Worm (Caenorhabditis elegans) whole organism, L4 larva: ENCODE measurements around the gene Y48A6C.4.
A peak's percentile ranks its signal among the peaks of the same experiment; 100 is the strongest.

ENCODE experiments used
- D1046.2 ChIP-seq: fragments of 200-800 bp; sonication (Bioruptor generic); IDR thresholded peaks from 2 replicates; pipeline ENCODE4 v1.3.6; 2022; ENCODE audit warnings: missing genetic modification characterization, missing compliant biosample characterization
- F10B5.3 ChIP-seq: sonication (generic microtip); optimal IDR thresholded peaks from 2 replicates; lab custom pipeline; 2016; ENCODE audit warnings: mild to moderate bottlenecking, missing genetic modification characterization, missing compliant biosample characterization
- F37D6.2 ChIP-seq: sonication (generic microtip); optimal IDR thresholded peaks from 2 replicates; lab custom pipeline; 2016; ENCODE audit warnings: mild to moderate bottlenecking, missing genetic modification characterization, missing compliant biosample characterization
- F49E8.2 ChIP-seq: sonication (generic microtip); optimal IDR thresholded peaks from 2 replicates; lab custom pipeline; 2016; ENCODE audit warnings: missing compliant biosample characterization, mild to moderate bottlenecking, missing genetic modification characterization, borderline replicate concordance
- R02D3.7 ChIP-seq: fragments of 150-350 bp; sonication (generic microtip); optimal IDR thresholded peaks from 3 replicates; lab custom pipeline; 2014; ENCODE audit warnings: missing biosample characterization, missing genetic modification characterization
- T20F7.1 ChIP-seq: fragments of 200-800 bp; sonication (Bioruptor generic); optimal IDR thresholded peaks from 2 replicates; lab custom pipeline; 2018; ENCODE audit warnings: mild to moderate bottlenecking, missing genetic modification characterization, missing compliant biosample characterization
- T26A8.4 ChIP-seq: fragments of 200-800 bp; sonication (Bioruptor generic); IDR thresholded peaks from 2 replicates; pipeline ENCODE4 v1.3.6; 2022; ENCODE audit warnings: missing genetic modification characterization, missing compliant biosample characterization
- Y105C5A.15 ChIP-seq: fragments of 200-800 bp; sonication (Bioruptor generic); IDR thresholded peaks from 2 replicates; pipeline ENCODE4 v1.3.6; 2022; ENCODE audit warnings: missing genetic modification characterization, missing compliant biosample characterization
- Y48G9A.11 ChIP-seq: fragments of 200-800 bp; sonication (Bioruptor generic); IDR thresholded peaks from 2 replicates; pipeline ENCODE4 v1.3.6; 2022; ENCODE audit warnings: missing genetic modification reagents, missing genetic modification characterization, missing compliant biosample characterization
- ZK546.5 ChIP-seq, 2 experiments: sonication (generic microtip); optimal IDR thresholded peaks; 2 replicates each; lab custom pipeline; 2017; ENCODE audit warnings: missing biosample characterization in 2 of 2, missing genetic modification characterization in 2 of 2
- ceh-20 ChIP-seq: fragments of 200-800 bp; sonication (Bioruptor generic); IDR thresholded peaks from 2 replicates; pipeline ENCODE4 v1.3.6; 2022; ENCODE audit warnings: missing genetic modification reagents, missing genetic modification characterization, missing compliant biosample characterization
- ceh-28 ChIP-seq: fragments of 150-350 bp; optimal IDR thresholded peaks from 2 replicates; lab custom pipeline; 2014; ENCODE audit warnings: missing biosample characterization, missing genetic modification reagents, missing genetic modification characterization
- ceh-44 ChIP-seq: fragments of 200-800 bp; sonication (Bioruptor generic); IDR thresholded peaks from 2 replicates; pipeline ENCODE4 v1.3.6; 2022; ENCODE audit warnings: missing genetic modification reagents, missing genetic modification characterization, missing compliant biosample characterization
- ceh-82 ChIP-seq: sonication (generic microtip); optimal IDR thresholded peaks from 2 replicates; lab custom pipeline; 2017; ENCODE audit warnings: missing biosample characterization, missing genetic modification characterization
- ctbp-1 ChIP-seq: fragments of 200-800 bp; sonication (Bioruptor generic); IDR thresholded peaks from 2 replicates; pipeline ENCODE4 v1.3.6; 2022; ENCODE audit warnings: missing genetic modification reagents, missing genetic modification characterization, missing compliant biosample characterization
- dmd-6 ChIP-seq: fragments of 200-800 bp; sonication (Bioruptor generic); IDR thresholded peaks from 2 replicates; pipeline ENCODE4 v1.3.6; 2022; ENCODE audit warnings: missing genetic modification reagents, missing genetic modification characterization, missing compliant biosample characterization
- dpl-1 ChIP-seq: fragments of 150-350 bp; optimal IDR thresholded peaks from 2 replicates; lab custom pipeline; 2014; ENCODE audit warnings: missing biosample characterization, missing genetic modification reagents, missing genetic modification characterization
- duxl-1 ChIP-seq: sonication (generic microtip); optimal IDR thresholded peaks from 2 replicates; lab custom pipeline; 2016; ENCODE audit warnings: mild to moderate bottlenecking, missing genetic modification characterization, moderate library complexity, missing compliant biosample characterization; ENCODE audit not compliant: poor library complexity
- dve-1 ChIP-seq: sonication (generic microtip); optimal IDR thresholded peaks from 2 replicates; lab custom pipeline; 2017; ENCODE audit warnings: antibody characterized with exemption, mild to moderate bottlenecking, missing genetic modification characterization, missing compliant biosample characterization; ENCODE audit not compliant: insufficient read depth
- egl-43 ChIP-seq: fragments of 200-800 bp; sonication (Bioruptor generic); IDR thresholded peaks from 2 replicates; pipeline ENCODE4 v1.3.6; 2022; ENCODE audit warnings: missing genetic modification reagents, missing genetic modification characterization, missing compliant biosample characterization
- fos-1 ChIP-seq: fragments of 150-350 bp; optimal IDR thresholded peaks from 2 replicates; lab custom pipeline; 2014; ENCODE audit warnings: missing biosample characterization, missing genetic modification characterization
- hif-1 ChIP-seq, 2 experiments: sonication (generic microtip); optimal IDR thresholded peaks; 2 replicates each; lab custom pipeline; 2016 to 2017; ENCODE audit warnings: missing compliant biosample characterization in 2 of 2, missing genetic modification characterization in 2 of 2, missing genetic modification reagents in 2 of 2, missing genotype in 2 of 2, mild to moderate bottlenecking in 1 of 2
- hlh-30 ChIP-seq: sonication (generic microtip); optimal IDR thresholded peaks from 2 replicates; lab custom pipeline; 2017; ENCODE audit warnings: antibody characterized with exemption, mild to moderate bottlenecking, missing genetic modification characterization, missing compliant biosample characterization; ENCODE audit not compliant: insufficient read depth
- hmg-1.1 ChIP-seq: fragments of 200-800 bp; sonication (Bioruptor generic); IDR thresholded peaks from 2 replicates; pipeline ENCODE4 v1.3.6; 2022; ENCODE audit warnings: missing genetic modification reagents, missing genetic modification characterization, missing compliant biosample characterization
- jun-1 ChIP-seq: fragments of 150-350 bp; optimal IDR thresholded peaks from 2 replicates; lab custom pipeline; 2014; ENCODE audit warnings: missing biosample characterization, missing genetic modification reagents, missing genetic modification characterization
- lin-13 ChIP-seq: fragments of 150-350 bp; optimal IDR thresholded peaks from 2 replicates; lab custom pipeline; 2014; ENCODE audit warnings: missing biosample characterization, missing genetic modification reagents, missing genetic modification characterization
- lin-15B ChIP-seq: fragments of 150-350 bp; sonication (generic microtip); optimal IDR thresholded peaks from 3 replicates; lab custom pipeline; 2014; ENCODE audit warnings: missing biosample characterization, missing genetic modification characterization
- lsy-2 ChIP-seq, 2 experiments: fragments of 150-350 bp in 1 of 2; sonication (generic microtip) in 1 of 2; optimal IDR thresholded peaks; 2 replicates each; lab custom pipeline; 2014 to 2017; ENCODE audit warnings: missing biosample characterization in 2 of 2, missing genetic modification characterization in 2 of 2
- madf-5 ChIP-seq, 2 experiments: fragments of 200-800 bp; sonication (Bioruptor generic); IDR thresholded peaks; 2 replicates each; pipeline ENCODE4 v1.3.6; 2022; ENCODE audit warnings: missing compliant biosample characterization in 2 of 2, missing genetic modification characterization in 2 of 2
- mdl-1 ChIP-seq, 2 experiments: fragments of 150-350 bp in 1 of 2; sonication (generic microtip) in 1 of 2; optimal IDR thresholded peaks; 2 replicates each; lab custom pipeline; 2014 to 2017; ENCODE audit warnings: missing biosample characterization in 2 of 2, missing genetic modification characterization in 2 of 2
- mep-1 ChIP-seq: fragments of 150-350 bp; sonication (generic microtip); optimal IDR thresholded peaks from 3 replicates; lab custom pipeline; 2014; ENCODE audit warnings: missing biosample characterization, missing genetic modification characterization
- mes-2 ChIP-seq: sonication (generic microtip); optimal IDR thresholded peaks from 2 replicates; lab custom pipeline; 2016; ENCODE audit warnings: missing genotype, mild to moderate bottlenecking, missing genetic modification characterization, missing compliant biosample characterization; ENCODE audit not compliant: poor library complexity, severe bottlenecking
- nhr-102 ChIP-seq: sonication (generic microtip); optimal IDR thresholded peaks from 2 replicates; lab custom pipeline; 2016; ENCODE audit warnings: mild to moderate bottlenecking, missing genetic modification characterization, moderate library complexity, missing compliant biosample characterization
- nhr-11 ChIP-seq: fragments of 150-350 bp; optimal IDR thresholded peaks from 2 replicates; lab custom pipeline; 2014; ENCODE audit warnings: missing biosample characterization, missing genetic modification characterization
- nhr-111 ChIP-seq: fragments of 200-800 bp; sonication (Bioruptor generic); optimal IDR thresholded peaks from 2 replicates; lab custom pipeline; 2018; ENCODE audit warnings: mild to moderate bottlenecking, missing genetic modification characterization, missing compliant biosample characterization
- nhr-48 ChIP-seq: sonication (generic microtip); optimal IDR thresholded peaks from 2 replicates; lab custom pipeline; 2016; ENCODE audit warnings: mild to moderate bottlenecking, missing genetic modification characterization, missing compliant biosample characterization
- nhr-6 ChIP-seq: fragments of 150-350 bp; optimal IDR thresholded peaks from 2 replicates; lab custom pipeline; 2014; ENCODE audit warnings: missing biosample characterization, missing genetic modification characterization
- nhr-76 ChIP-seq: fragments of 150-350 bp; optimal IDR thresholded peaks from 2 replicates; lab custom pipeline; 2014; ENCODE audit warnings: missing biosample characterization, missing genetic modification characterization
- nhr-77 ChIP-seq: fragments of 150-350 bp; optimal IDR thresholded peaks from 2 replicates; lab custom pipeline; 2014; ENCODE audit warnings: missing biosample characterization, missing genetic modification characterization
- php-3 ChIP-seq: fragments of 200-800 bp; sonication (Bioruptor generic); IDR thresholded peaks from 2 replicates; pipeline ENCODE4 v1.3.6; 2022; ENCODE audit warnings: missing genetic modification reagents, missing genetic modification characterization, missing compliant biosample characterization
- pqm-1 ChIP-seq: sonication (generic microtip); optimal IDR thresholded peaks from 2 replicates; lab custom pipeline; 2017; ENCODE audit warnings: missing biosample characterization, missing genetic modification characterization
- saeg-2 ChIP-seq: fragments of 200-800 bp; sonication (Bioruptor generic); IDR thresholded peaks from 2 replicates; pipeline ENCODE4 v1.3.6; 2022; ENCODE audit warnings: missing genetic modification reagents, missing genetic modification characterization, missing compliant biosample characterization
- skn-1 ChIP-seq: fragments of 150-350 bp; optimal IDR thresholded peaks from 2 replicates; lab custom pipeline; 2014; ENCODE audit warnings: missing biosample characterization, missing genetic modification characterization
- snpc-4 ChIP-seq: fragments of 150-350 bp; optimal IDR thresholded peaks from 2 replicates; lab custom pipeline; 2014; ENCODE audit warnings: missing biosample characterization, missing genetic modification characterization
- vab-7 ChIP-seq: fragments of 200-800 bp; sonication (Bioruptor generic); IDR thresholded peaks from 2 replicates; pipeline ENCODE4 v1.3.6; 2022; ENCODE audit warnings: missing genetic modification reagents, missing genetic modification characterization, missing compliant biosample characterization
- zag-1 ChIP-seq: fragments of 150-350 bp; optimal IDR thresholded peaks from 2 replicates; lab custom pipeline; 2014; ENCODE audit warnings: missing biosample characterization, missing genetic modification characterization
- zip-11 ChIP-seq: fragments of 200-800 bp; sonication (Bioruptor generic); IDR thresholded peaks from 2 replicates; pipeline ENCODE4 v1.3.6; 2022; ENCODE audit warnings: missing genetic modification characterization, missing compliant biosample characterization

Y48A6C.4 gene

DNA sequence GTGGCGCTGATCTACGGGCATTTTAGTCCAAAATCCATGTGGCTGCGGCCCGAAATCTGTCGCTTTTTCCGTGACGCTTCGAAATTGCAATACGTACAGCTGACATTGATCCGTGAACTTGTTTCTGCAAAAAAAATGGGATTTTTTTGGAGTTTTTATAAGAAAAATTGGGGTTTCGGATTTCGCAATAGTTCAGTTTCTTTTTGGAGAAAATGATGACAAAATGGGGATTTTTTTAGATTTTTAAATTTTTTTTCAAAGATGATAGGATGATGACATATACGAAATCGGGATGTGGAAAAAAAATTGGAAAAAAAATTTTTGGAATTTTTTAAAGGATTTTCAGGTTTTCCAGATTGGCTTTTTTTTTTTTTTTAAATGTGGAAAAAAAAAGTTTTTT lies 18.4 kb upstream of the Y48A6C.4 start:
- TF ChIP-seq nhr-11 (tag; lab: Kevin White, UChicago) (no peak), ceh-82 (tag; lab: Kevin White, UChicago) (no peak), madf-5 (GFP tag; IDR thresholded peaks at IDR 0.05; lab: Robert Waterston, UW) (no peak), R02D3.7 (tag; lab: Kevin White, UChicago) (no peak), nhr-111 (GFP tag; lab: Kevin White, UChicago) (no peak), fos-1 (tag; lab: Kevin White, UChicago) (no peak), snpc-4 (tag; lab: Kevin White, UChicago) (no peak)
- TF ChIP-seq, all 104 proteins: peak for 0

DNA sequence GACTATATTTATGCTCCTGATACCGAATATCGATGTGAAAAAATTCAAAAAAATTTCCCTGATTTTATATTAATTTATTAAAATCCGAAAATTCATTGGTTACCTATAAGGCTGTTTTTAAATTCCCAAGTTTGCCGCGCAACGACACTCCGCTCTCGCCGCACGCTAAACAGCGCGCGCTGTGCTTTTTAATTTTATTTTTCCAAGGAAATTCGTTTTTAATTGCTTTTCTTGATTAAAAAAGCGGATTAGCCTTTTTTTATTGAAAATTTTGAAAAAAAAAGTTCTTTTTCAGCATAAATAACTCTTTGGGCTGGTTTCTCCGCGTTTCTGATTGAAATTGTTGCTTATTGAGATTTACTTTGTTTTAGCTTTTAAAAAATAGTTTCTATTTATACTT lies 12.3 kb upstream of the Y48A6C.4 start:
- no peak for TF ChIP-seq R02D3.7 (tag; lab: Kevin White, UChicago)
- peak; percentile 65 for TF ChIP-seq Y48G9A.11

DNA sequence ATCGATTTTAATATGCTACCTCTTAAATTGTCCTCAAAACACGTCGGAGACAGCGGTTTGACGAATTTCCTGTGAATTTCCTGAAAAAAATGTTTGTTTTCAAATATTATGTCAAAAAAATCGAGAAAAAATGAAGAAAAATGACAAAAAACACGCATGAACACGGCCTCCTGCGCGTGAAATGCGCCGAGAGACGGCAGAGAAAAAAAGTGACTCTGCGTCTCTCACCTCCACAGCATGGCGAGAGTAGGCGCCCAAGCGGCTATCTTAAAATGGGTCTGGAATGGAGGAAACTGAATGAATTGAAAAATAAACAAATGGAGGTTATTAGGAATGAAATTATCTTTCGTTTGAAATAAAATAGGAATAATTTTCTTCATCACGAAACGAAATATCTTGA lies 8.8 kb upstream of the Y48A6C.4 start:
- TF ChIP-seq ZK546.5 (tag; optimal IDR thresholded peaks at IDR 0.05; lab: Kevin White, UChicago) = no peak
- TF ChIP-seq egl-43 (GFP tag; lab: Robert Waterston, UW) = no peak
- no peak for TF ChIP-seq ctbp-1 (GFP tag; lab: Robert Waterston, UW)
- TF ChIP-seq D1046.2 (GFP tag; lab: Robert Waterston, UW) = 0 out of 2 replicates have a peak, but pooled peaks have one; percentile 30
- no peak for TF ChIP-seq nhr-48 (tag; lab: Kevin White, UChicago)
- TF ChIP-seq F10B5.3 (tag; lab: Kevin White, UChicago) = no peak
- TF ChIP-seq dve-1 (tag; lab: Kevin White, UChicago) = peak; percentile 47
- TF ChIP-seq ceh-44 = no peak
- TF ChIP-seq php-3 (GFP tag; lab: Robert Waterston, UW) = 0 out of 2 replicates have a peak, but pooled peaks have one; percentile 12
- TF ChIP-seq madf-5 (GFP tag; IDR thresholded peaks at IDR 0.05; lab: Robert Waterston, UW) = no peak
- no peak for TF ChIP-seq ceh-28 (tag; lab: Kevin White, UChicago)
- TF ChIP-seq mep-1 = peak; percentile 43
- peak; percentile 29 for TF ChIP-seq F49E8.2 (tag; lab: Kevin White, UChicago)
- TF ChIP-seq saeg-2 (GFP tag; lab: Robert Waterston, UW) = no peak
- peak; percentile 57 for TF ChIP-seq dpl-1 (GFP tag; lab: Kevin White, UChicago)
- peak in 1 of 2 experiments; percentile 19 for TF ChIP-seq mdl-1 (tag; optimal IDR thresholded peaks at IDR 0.05; lab: Kevin White, UChicago)
- TF ChIP-seq jun-1 (tag; lab: Kevin White, UChicago) = no peak
- TF ChIP-seq mes-2 = peak; percentile 90
- peak; percentile 44 for TF ChIP-seq nhr-77 (tag; lab: Kevin White, UChicago)
- peak; percentile 74 for TF ChIP-seq nhr-102 (tag; lab: Kevin White, UChicago)
- peak; percentile 27 for TF ChIP-seq T20F7.1 (GFP tag; lab: Kevin White, UChicago)
- peak; percentile 26 for TF ChIP-seq duxl-1 (tag; lab: Kevin White, UChicago)
- no peak for TF ChIP-seq nhr-76
- peak; percentile 15 for TF ChIP-seq lin-13
- peak in 1 of 2 experiments; percentile 68 for TF ChIP-seq hif-1 (tag; optimal IDR thresholded peaks at IDR 0.05; lab: Kevin White, UChicago)
- 0 out of 2 replicates have a peak, but pooled peaks have one; percentile 35 for TF ChIP-seq ceh-20 (GFP tag; lab: Robert Waterston, UW)
- TF ChIP-seq hlh-30 (tag; lab: Kevin White, UChicago) = peak; percentile 53
- peak; percentile 92 for TF ChIP-seq hmg-1.1 (GFP tag; lab: Robert Waterston, UW)
- peak in 1 of 2 experiments; percentile 77 for TF ChIP-seq lsy-2 (tag; optimal IDR thresholded peaks at IDR 0.05; lab: Kevin White, UChicago)
- TF ChIP-seq nhr-6 (tag; lab: Kevin White, UChicago) = peak; percentile 43
- peak; percentile 71 for TF ChIP-seq dmd-6 (GFP tag; lab: Robert Waterston, UW)
- peak; percentile 0 for TF ChIP-seq F37D6.2 (tag; lab: Kevin White, UChicago)
- no peak for TF ChIP-seq skn-1 (tag; lab: Kevin White, UChicago)
- no peak for TF ChIP-seq zag-1
- TF ChIP-seq vab-7 (GFP tag; lab: Robert Waterston, UW) = peak; percentile 59; the same call in 1 of the 2 replicates
- no peak for TF ChIP-seq lin-15B (tag; lab: Kevin White, UChicago)
- TF ChIP-seq pqm-1 = no peak
- TF ChIP-seq zip-11 (GFP tag; lab: Robert Waterston, UW) = no peak
- TF ChIP-seq Y48G9A.11 = peak; percentile 74
- TF ChIP-seq T26A8.4 = peak; percentile 71
- TF ChIP-seq Y105C5A.15 (GFP tag; lab: Robert Waterston, UW) = no peak
